Worm (Caenorhabditis elegans) whole organism, L3 larva: ENCODE measurements around the gene C40A11.2.

Experiments
- R02D3.7 ChIP-seq: fragments of 150-350 bp; optimal IDR thresholded peaks from 2 replicates; lab custom pipeline; 2014; ENCODE audit warnings: missing biosample characterization, missing genetic modification characterization
- ZK546.5 ChIP-seq: sonication (generic microtip); optimal IDR thresholded peaks from 2 replicates; lab custom pipeline; 2017; ENCODE audit warnings: missing biosample characterization, missing genetic modification characterization
- aly-2 ChIP-seq: fragments of 150-350 bp; optimal IDR thresholded peaks from 2 replicates; lab custom pipeline; 2014; ENCODE audit warnings: missing biosample characterization, missing genetic modification characterization
- ama-1 ChIP-seq: fragments of 150-350 bp; optimal IDR thresholded peaks from 2 replicates; lab custom pipeline; 2018
- ceh-16 ChIP-seq: sonication (generic microtip); optimal IDR thresholded peaks from 2 replicates; lab custom pipeline; 2017; ENCODE audit warnings: missing biosample characterization, missing genetic modification characterization
- ceh-28 ChIP-seq: fragments of 150-350 bp; optimal IDR thresholded peaks from 2 replicates; lab custom pipeline; 2014; ENCODE audit warnings: missing biosample characterization, missing genetic modification reagents, missing genetic modification characterization
- ceh-9 ChIP-seq: sonication (generic microtip); optimal IDR thresholded peaks from 2 replicates; lab custom pipeline; 2018; ENCODE audit warnings: missing biosample characterization, missing genetic modification characterization
- daf-12 ChIP-seq: fragments of 150-350 bp; optimal IDR thresholded peaks from 2 replicates; lab custom pipeline; 2014; ENCODE audit warnings: missing biosample characterization, missing genetic modification reagents, missing genetic modification characterization
- egl-27 ChIP-seq: sonication (generic microtip); optimal IDR thresholded peaks from 4 replicates; lab custom pipeline; 2017; ENCODE audit warnings: missing biosample characterization, missing genetic modification reagents, missing genetic modification characterization
- egl-5 ChIP-seq: fragments of 150-350 bp; optimal IDR thresholded peaks from 2 replicates; lab custom pipeline; 2017; ENCODE audit warnings: missing biosample characterization, missing genetic modification reagents, missing genetic modification characterization, inconsistent platforms
- elt-1 ChIP-seq: fragments of 150-350 bp; optimal IDR thresholded peaks from 2 replicates; lab custom pipeline; 2014; ENCODE audit warnings: missing biosample characterization, missing genetic modification characterization
- elt-2 ChIP-seq: sonication (generic microtip); optimal IDR thresholded peaks from 2 replicates; lab custom pipeline; 2016; ENCODE audit warnings: missing genetic modification reagents, mild to moderate bottlenecking, missing genetic modification characterization, missing compliant biosample characterization
- elt-3 ChIP-seq, 3 experiments: fragments of 150-350 bp in 1 of 3; sonication (generic microtip) in 2 of 3; optimal IDR thresholded peaks; 2 replicates in 2 of 3; 4 replicates in 1 of 3; lab custom pipeline; 2014 to 2017; ENCODE audit warnings: missing biosample characterization in 3 of 3, missing genetic modification characterization in 3 of 3
- eor-1 ChIP-seq, 2 experiments: fragments of 150-350 bp; optimal IDR thresholded peaks; 2 replicates each; lab custom pipeline; 2014 to 2018; ENCODE audit warnings: missing biosample characterization in 2 of 2, missing genetic modification characterization in 2 of 2
- fkh-2 ChIP-seq: fragments of 150-350 bp; optimal IDR thresholded peaks from 2 replicates; lab custom pipeline; 2014; ENCODE audit warnings: missing biosample characterization, missing genetic modification reagents, missing genetic modification characterization
- fos-1 ChIP-seq: fragments of 150-350 bp; optimal IDR thresholded peaks from 2 replicates; lab custom pipeline; 2014; ENCODE audit warnings: missing biosample characterization, missing genetic modification characterization
- hmg-11 ChIP-seq: sonication (generic microtip); optimal IDR thresholded peaks from 2 replicates; lab custom pipeline; 2016; ENCODE audit warnings: missing genetic modification characterization, missing compliant biosample characterization
- jun-1 ChIP-seq: fragments of 150-350 bp; optimal IDR thresholded peaks from 2 replicates; lab custom pipeline; 2014; ENCODE audit warnings: missing biosample characterization, missing genetic modification reagents, missing genetic modification characterization
- lin-15B ChIP-seq: fragments of 150-350 bp; optimal IDR thresholded peaks from 2 replicates; lab custom pipeline; 2014; ENCODE audit warnings: missing biosample characterization, missing genetic modification characterization
- lin-39 ChIP-seq: fragments of 150-350 bp; optimal IDR thresholded peaks from 2 replicates; lab custom pipeline; 2018; ENCODE audit warnings: missing biosample characterization, missing genetic modification reagents, missing genetic modification characterization
- lsy-12 ChIP-seq: sonication (generic microtip); optimal IDR thresholded peaks from 2 replicates; lab custom pipeline; 2016; ENCODE audit warnings: mild to moderate bottlenecking, missing genetic modification characterization, missing compliant biosample characterization
- mdl-1 ChIP-seq: fragments of 150-350 bp; optimal IDR thresholded peaks from 2 replicates; lab custom pipeline; 2014; ENCODE audit warnings: missing biosample characterization, missing genetic modification characterization
- mml-1 ChIP-seq: fragments of 150-350 bp; sonication (generic microtip); optimal IDR thresholded peaks from 3 replicates; lab custom pipeline; 2014; ENCODE audit warnings: missing biosample characterization, missing genetic modification characterization
- nfya-1 ChIP-seq: sonication (generic microtip); optimal IDR thresholded peaks from 2 replicates; lab custom pipeline; 2017; ENCODE audit warnings: missing genetic modification characterization, mild to moderate bottlenecking, missing compliant biosample characterization, antibody characterized with exemption, moderate library complexity; ENCODE audit not compliant: insufficient read depth
- nhr-12 ChIP-seq: fragments of 150-350 bp; optimal IDR thresholded peaks from 2 replicates; lab custom pipeline; 2014; ENCODE audit warnings: missing biosample characterization, missing genetic modification characterization
- nhr-237 ChIP-seq: fragments of 150-350 bp; optimal IDR thresholded peaks from 2 replicates; lab custom pipeline; 2014; ENCODE audit warnings: missing biosample characterization, missing genetic modification characterization
- nhr-25 ChIP-seq: sonication (generic microtip); optimal IDR thresholded peaks from 2 replicates; lab custom pipeline; 2017; ENCODE audit warnings: missing biosample characterization, missing genetic modification characterization
- nhr-28 ChIP-seq: fragments of 150-350 bp; optimal IDR thresholded peaks from 2 replicates; lab custom pipeline; 2014; ENCODE audit warnings: missing biosample characterization, missing genetic modification characterization
- nhr-43 ChIP-seq: sonication (generic microtip); optimal IDR thresholded peaks from 2 replicates; lab custom pipeline; 2016; ENCODE audit warnings: mild to moderate bottlenecking, missing genetic modification characterization, missing compliant biosample characterization; ENCODE audit not compliant: poor library complexity, severe bottlenecking
- nhr-67 ChIP-seq: fragments of 150-350 bp; optimal IDR thresholded peaks from 2 replicates; lab custom pipeline; 2014; ENCODE audit warnings: missing biosample characterization, missing genetic modification characterization
- nhr-77 ChIP-seq: fragments of 150-350 bp; optimal IDR thresholded peaks from 2 replicates; lab custom pipeline; 2014; ENCODE audit warnings: missing biosample characterization, missing genetic modification characterization
- pha-4 ChIP-seq: fragments of 150-350 bp; optimal IDR thresholded peaks from 2 replicates; lab custom pipeline; 2014; ENCODE audit warnings: missing biosample characterization, missing genetic modification reagents, missing genetic modification characterization
- pqm-1 ChIP-seq: fragments of 150-350 bp; optimal IDR thresholded peaks from 2 replicates; lab custom pipeline; 2017; ENCODE audit warnings: missing biosample characterization, missing genetic modification characterization, inconsistent platforms
- sea-2 ChIP-seq: fragments of 150-350 bp; sonication (generic microtip); optimal IDR thresholded peaks from 4 replicates; lab custom pipeline; 2014; ENCODE audit warnings: missing biosample characterization, missing genetic modification reagents, missing genetic modification characterization
- snpc-4 ChIP-seq: fragments of 150-350 bp; optimal IDR thresholded peaks from 2 replicates; lab custom pipeline; 2014; ENCODE audit warnings: missing biosample characterization, missing genetic modification characterization
- unc-39 ChIP-seq: sonication (generic microtip); optimal IDR thresholded peaks from 4 replicates; lab custom pipeline; 2017; ENCODE audit warnings: missing biosample characterization, missing genetic modification characterization
- unc-62 ChIP-seq: fragments of 150-350 bp; sonication (generic microtip); optimal IDR thresholded peaks from 4 replicates; lab custom pipeline; 2014; ENCODE audit warnings: missing biosample characterization, missing genetic modification reagents, missing genetic modification characterization
- ztf-11 ChIP-seq: fragments of 150-350 bp; optimal IDR thresholded peaks from 2 replicates; lab custom pipeline; 2014; ENCODE audit warnings: missing biosample characterization, missing genetic modification characterization
- ztf-4 ChIP-seq: fragments of 150-350 bp; optimal IDR thresholded peaks from 2 replicates; lab custom pipeline; 2014; ENCODE audit warnings: missing biosample characterization, missing genetic modification characterization

C40A11.2 gene

ce11 chrII:2138901-2139300 is 7.8 kb upstream of the C40A11.2 start:
- TF ChIP-seq lsy-12 (tag; lab: Kevin White, UChicago) (no peak), egl-5 (tag; lab: Kevin White, UChicago) (no peak), nhr-28 (no peak), nfya-1 (no peak), sea-2 (GFP tag; lab: Kevin White, UChicago) (no peak), ZK546.5 (no peak), elt-1 (tag; lab: Kevin White, UChicago) (no peak), nhr-67 (no peak), jun-1 (tag; lab: Kevin White, UChicago) (no peak), ztf-11 (tag; lab: Kevin White, UChicago) (no peak), aly-2 (tag; lab: Kevin White, UChicago) (no peak), egl-27 (no peak), nhr-12 (no peak), elt-2 (tag; lab: Kevin White, UChicago) (no peak), fkh-2 (no peak), nhr-237 (tag; lab: Kevin White, UChicago) (no peak), elt-3 (tag; optimal IDR thresholded peaks at IDR 0.05; lab: Kevin White, UChicago) (no peak), ztf-4 (tag; lab: Kevin White, UChicago) (no peak), ceh-16 (no peak), lin-15B (tag; lab: Kevin White, UChicago) (no peak)

ce11 chrII:2140817-2141216 is 5.9 kb upstream of the C40A11.2 start, which contains the start of gene C40A11.3:
Gene C40A11.3 (plus strand): TSS chrII:2141117.
- TF ChIP-seq unc-62 (GFP tag; lab: Kevin White, UChicago) (no peak), pqm-1 (no peak), fos-1 (tag; lab: Kevin White, UChicago) (no peak), aly-2 (tag; lab: Kevin White, UChicago) (no peak), ceh-9 (no peak), lin-39 (no peak), jun-1 (tag; lab: Kevin White, UChicago) (no peak), nhr-77 (tag; lab: Kevin White, UChicago) (no peak), nhr-25 (tag; lab: Kevin White, UChicago) (no peak)
- TF ChIP-seq, all 47 proteins: peak for 0

DNA sequence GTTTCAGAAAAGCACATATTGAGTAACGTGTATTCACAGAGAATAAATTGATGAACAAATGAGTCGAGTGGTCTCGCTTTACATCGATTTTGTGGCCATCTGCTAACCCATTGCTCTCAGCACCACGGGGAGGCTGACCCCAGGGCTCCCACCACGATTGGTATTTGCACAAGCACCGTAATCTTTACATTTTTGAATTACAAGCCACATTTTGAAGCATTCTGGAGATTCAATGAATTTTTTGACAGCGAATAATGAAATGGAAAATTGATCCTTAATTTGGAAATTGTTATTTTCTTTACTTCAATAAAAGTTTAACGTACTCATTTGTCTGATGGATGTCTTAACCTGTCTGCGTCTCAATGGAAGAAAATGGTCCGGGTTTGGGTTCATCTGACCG is 1.2 kb upstream of the C40A11.2 start, which contains the start of gene C40A11.6:
Gene C40A11.6 (minus strand): TSS at position 101 of the 400 bp plus-strand sequence.
- TF ChIP-seq jun-1 (tag; lab: Kevin White, UChicago) (no peak), R02D3.7 (tag; lab: Kevin White, UChicago) (no peak), ztf-4 (tag; lab: Kevin White, UChicago) (no peak), pqm-1 (no peak), eor-1 (tag; optimal IDR thresholded peaks at IDR 0.05; lab: Kevin White, UChicago) (no peak), mml-1 (tag; lab: Kevin White, UChicago) (no peak), fkh-2 (no peak), ceh-28 (tag; lab: Kevin White, UChicago) (no peak), lin-15B (tag; lab: Kevin White, UChicago) (no peak), snpc-4 (tag; lab: Kevin White, UChicago) (no peak), pha-4 (tag; lab: Kevin White, UChicago) (no peak), daf-12 (tag; lab: Kevin White, UChicago) (no peak), ama-1 (no peak), nhr-12 (no peak), ceh-16 (no peak), nhr-43 (tag; lab: Kevin White, UChicago) (no peak), mdl-1 (tag; lab: Kevin White, UChicago) (no peak), nhr-77 (tag; lab: Kevin White, UChicago) (no peak)

DNA sequence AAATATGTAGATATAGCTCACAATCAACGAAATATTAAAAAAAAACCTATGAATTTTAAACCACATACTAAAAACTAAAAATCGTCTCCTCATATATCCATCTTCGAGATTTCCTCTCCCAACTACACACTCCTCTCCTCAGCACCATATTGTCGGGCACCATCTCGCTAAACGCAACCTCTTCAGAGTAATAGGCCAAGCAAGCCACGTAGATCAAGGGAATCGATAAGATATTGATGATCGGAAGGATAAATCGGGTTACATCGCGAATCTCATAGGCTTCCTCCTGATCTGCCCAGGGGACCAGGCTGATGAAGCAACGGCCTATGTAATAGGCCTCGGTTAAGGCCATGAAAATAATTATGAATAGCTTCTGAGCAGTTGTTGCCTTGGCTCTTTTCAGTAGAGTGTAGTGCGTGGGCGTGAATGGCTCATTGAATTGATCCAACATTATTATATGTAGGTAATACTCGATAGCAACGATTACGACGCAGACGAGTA is 3.8 kb downstream of the C40A11.2 start, which contains the start of the genes C40A11.7 and C40A11.8:
Gene C40A11.7 (minus strand): TSS at position 101 of the 501 bp plus-strand sequence.
Gene C40A11.8 (minus strand): TSS at position 451 of the 501 bp plus-strand sequence.
- TF ChIP-seq nhr-67 (no peak), pha-4 (tag; lab: Kevin White, UChicago) (no peak), nhr-237 (tag; lab: Kevin White, UChicago) (no peak), hmg-11 (tag; lab: Kevin White, UChicago) (no peak), nhr-25 (tag; lab: Kevin White, UChicago) (no peak), unc-39 (tag; lab: Kevin White, UChicago) (no peak), mdl-1 (tag; lab: Kevin White, UChicago) (no peak), fkh-2 (no peak), nhr-77 (tag; lab: Kevin White, UChicago) (no peak), ceh-9 (no peak), ZK546.5 (no peak), unc-62 (GFP tag; lab: Kevin White, UChicago) (no peak), nfya-1 (no peak), jun-1 (tag; lab: Kevin White, UChicago) (no peak)
- TF ChIP-seq, all 47 proteins: peak for 0
